Fruit fly (Drosophila melanogaster): ENCODE results near the gene Usf.

DNA sequence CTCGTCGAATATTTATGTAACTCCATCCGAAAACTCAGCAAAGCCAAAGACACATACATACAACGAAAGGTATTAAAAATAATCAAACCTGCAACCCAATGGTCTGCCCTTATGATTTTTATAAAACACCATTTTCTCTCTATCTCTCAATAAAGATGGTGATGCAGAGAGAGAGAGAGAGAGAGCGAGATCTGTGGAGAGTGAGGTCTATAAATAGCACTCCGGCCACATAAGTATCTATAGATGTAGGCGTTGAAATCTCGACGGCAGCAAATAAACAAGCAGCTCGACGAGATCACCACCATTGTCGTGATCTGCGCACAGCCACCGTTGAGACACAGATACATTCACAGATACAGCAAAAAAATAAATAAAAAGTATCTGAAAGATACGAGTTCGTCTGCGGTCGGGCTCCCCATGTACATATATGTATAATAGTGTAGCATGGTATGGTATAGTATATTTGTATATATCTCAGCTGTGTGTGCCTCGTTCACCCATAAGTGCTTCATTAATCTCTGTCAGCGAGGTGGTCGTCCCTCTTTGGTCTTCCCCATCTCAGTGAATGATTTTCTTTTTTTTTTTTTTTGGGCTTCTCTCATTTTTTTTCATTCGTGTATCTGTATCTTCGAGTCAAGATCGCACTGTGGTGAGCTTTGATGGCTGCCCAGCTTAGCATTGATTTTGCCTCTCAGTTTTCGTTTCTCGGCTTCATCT lies 48.0 kb upstream of the Usf start:
- TF ChIP-seq CG8478 (optimal IDR thresholded peaks at IDR 0.05) (no peak), CTCF (optimal IDR thresholded peaks at IDR 0.05) (no peak)
